Worm (Caenorhabditis elegans) whole organism, early embryonic: ENCODE measurements around the gene F36H12.5.

Experiments
- B0310.2 ChIP-seq: sonication (generic microtip); optimal IDR thresholded peaks from 2 replicates; lab custom pipeline; 2016; ENCODE audit warnings: mild to moderate bottlenecking, missing genetic modification characterization, missing compliant biosample characterization
- aly-1 ChIP-seq: sonication (generic microtip); optimal IDR thresholded peaks from 2 replicates; lab custom pipeline; 2016; ENCODE audit warnings: missing genetic modification characterization, missing compliant biosample characterization
- ama-1 ChIP-seq: fragments of 150-350 bp; optimal IDR thresholded peaks from 2 replicates; lab custom pipeline; 2014
- ceh-13 ChIP-seq: fragments of 200-800 bp; sonication (Bioruptor generic); optimal IDR thresholded peaks from 2 replicates; lab custom pipeline; 2018; ENCODE audit warnings: mild to moderate bottlenecking, missing genetic modification characterization, missing compliant biosample characterization
- flt-1 ChIP-seq: fragments of 200-800 bp; sonication (Bioruptor generic); IDR thresholded peaks from 2 replicates; pipeline ENCODE4 v1.3.6; 2022; ENCODE audit warnings: missing genetic modification characterization, missing compliant biosample characterization
- pes-1 ChIP-seq: fragments of 200-800 bp; sonication (Bioruptor generic); IDR thresholded peaks from 2 replicates; pipeline ENCODE4 v1.3.6; 2022; ENCODE audit warnings: missing genetic modification reagents, missing genetic modification characterization, missing compliant biosample characterization
- scrt-1 ChIP-seq: fragments of 200-800 bp; sonication (Bioruptor generic); IDR thresholded peaks from 2 replicates; pipeline ENCODE4 v1.3.6; 2022; ENCODE audit warnings: missing genetic modification characterization, missing compliant biosample characterization
- sea-1 ChIP-seq: fragments of 200-800 bp; sonication (Bioruptor generic); conservative IDR thresholded peaks from 2 replicates; pipeline ENCODE4 v1.3.6; 2022; ENCODE audit warnings: missing genetic modification characterization, missing compliant biosample characterization

ce11 chrIV:5277752-5278151, 11.2 kb downstream of the F36H12.5 start, which contains the start of gene F36H12.17:
- TF ChIP-seq B0310.2 (tag; lab: Kevin White, UChicago) (no peak), sea-1 (GFP tag; lab: Robert Waterston, UW) (no peak), pes-1 (GFP tag; lab: Robert Waterston, UW) (no peak), scrt-1 (no peak), ama-1 (lab: Kevin White, UChicago) (no peak), aly-1 (tag; lab: Kevin White, UChicago) (no peak), flt-1 (no peak), ceh-13 (no peak)
